Fruit fly (Drosophila melanogaster): ENCODE data around the gene shtd.

DNA sequence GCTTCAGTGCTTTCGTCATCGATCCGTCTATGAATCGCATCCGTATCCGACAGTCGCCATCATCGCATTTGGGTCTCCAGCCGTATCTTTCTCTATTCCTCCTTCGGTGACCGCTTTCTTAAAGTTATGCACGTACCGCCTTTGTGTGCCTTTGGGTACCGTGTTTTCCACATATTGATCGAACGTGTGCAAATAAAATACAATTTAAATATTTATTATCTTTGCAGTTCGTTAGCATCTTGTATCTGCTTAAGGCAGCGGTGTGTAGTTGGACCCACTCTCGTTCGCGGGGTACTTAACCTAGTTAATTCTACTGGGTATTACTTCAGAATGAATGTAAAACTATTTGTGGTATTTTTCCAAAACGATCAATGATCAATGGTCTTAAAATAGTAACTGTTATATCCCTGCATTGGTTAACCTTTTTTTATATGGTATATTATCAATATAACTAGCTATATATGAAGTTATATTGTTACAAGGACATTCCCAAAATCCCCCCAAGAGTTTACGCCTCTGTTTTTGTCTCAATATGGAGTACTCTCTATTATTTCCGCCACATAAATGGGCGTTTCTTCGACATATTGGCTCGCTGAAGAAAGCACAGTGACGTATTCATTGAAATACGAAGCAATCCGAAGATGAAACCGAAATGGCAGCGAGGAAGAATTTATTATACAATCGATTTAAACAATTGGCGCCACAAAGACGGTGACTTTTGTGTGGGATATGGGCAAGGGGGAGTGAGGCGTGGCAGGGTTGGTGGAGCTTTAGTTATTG lies 33.5 kb upstream of the shtd start:
- no peak for TF ChIP-seq CG6272 (GFP tag; IDR thresholded peaks at IDR 0.05)
- TF ChIP-seq CG34224 (GFP tag; IDR thresholded peaks at IDR 0.05; ENCODE audit: partially characterized antibody), result no peak
- TF ChIP-seq yki (optimal IDR thresholded peaks at IDR 0.05), result no peak
- TF ChIP-seq Adf1 (GFP tag; IDR thresholded peaks at IDR 0.05), result no peak

Data from whole organism, embryonic.